Worm (Caenorhabditis elegans) whole organism, midembryonic: ENCODE data around the gene nlp-16.

Source experiments
- T22C8.4 ChIP-seq: fragments of 200-800 bp; sonication (Bioruptor generic); IDR thresholded peaks from 2 replicates; pipeline ENCODE4 v1.3.6; 2022; ENCODE audit warnings: missing genetic modification characterization, missing compliant biosample characterization
- cog-1 ChIP-seq: sonication (generic microtip); optimal IDR thresholded peaks from 2 replicates; lab custom pipeline; 2016; ENCODE audit warnings: missing genetic modification characterization, missing compliant biosample characterization
- flt-1 ChIP-seq: fragments of 200-800 bp; sonication (Bioruptor generic); IDR thresholded peaks from 2 replicates; pipeline ENCODE4 v1.3.6; 2022; ENCODE audit warnings: missing genetic modification characterization, missing compliant biosample characterization
- klf-2 ChIP-seq: fragments of 200-800 bp; sonication (Bioruptor generic); conservative IDR thresholded peaks from 2 replicates; pipeline ENCODE4 v1.3.6; 2022; ENCODE audit warnings: missing genetic modification reagents, missing genetic modification characterization, missing compliant biosample characterization
- med-1 ChIP-seq: sonication (generic microtip); optimal IDR thresholded peaks from 2 replicates; lab custom pipeline; 2017; ENCODE audit warnings: missing genetic modification characterization, mild to moderate bottlenecking, missing compliant biosample characterization, antibody characterized with exemption, missing genetic modification reagents; ENCODE audit not compliant: insufficient read depth
- ref-1 ChIP-seq: fragments of 200-800 bp; sonication (Bioruptor generic); conservative IDR thresholded peaks from 2 replicates; pipeline ENCODE4 v1.3.6; 2022; ENCODE audit warnings: missing genetic modification reagents, missing genetic modification characterization, missing compliant biosample characterization
- tab-1 ChIP-seq: fragments of 200-800 bp; sonication (Bioruptor generic); IDR thresholded peaks from 2 replicates; pipeline ENCODE4 v1.3.6; 2022; ENCODE audit warnings: missing genetic modification characterization, missing compliant biosample characterization
- ztf-23 ChIP-seq: fragments of 200-800 bp; sonication (Bioruptor generic); IDR thresholded peaks from 2 replicates; pipeline ENCODE4 v1.3.6; 2022; ENCODE audit warnings: missing genetic modification reagents, missing genetic modification characterization, missing compliant biosample characterization
- ztf-29 ChIP-seq: fragments of 200-800 bp; sonication (Bioruptor generic); IDR thresholded peaks from 2 replicates; pipeline ENCODE4 v1.3.6; 2022; ENCODE audit warnings: missing genetic modification reagents, missing genetic modification characterization, missing compliant biosample characterization

- TF ChIP-seq flt-1 (GFP tag; lab: Robert Waterston, UW) (no peak), T22C8.4 (GFP tag; lab: Robert Waterston, UW) (no peak), ztf-29 (GFP tag; lab: Robert Waterston, UW) (no peak), med-1 (GFP tag; lab: Kevin White, UChicago) (no peak), ztf-23 (GFP tag; lab: Robert Waterston, UW) (no peak), klf-2 (GFP tag; lab: Robert Waterston, UW) (no peak), cog-1 (no peak), ref-1 (GFP tag; lab: Robert Waterston, UW) (no peak), tab-1 (GFP tag; lab: Robert Waterston, UW) (no peak)
These were observed 49.1 kb downstream of the nlp-16 start, which contains the start of the genes ugt-24 and C49A9.6 for ce11 chrIV:6210574-6210973.
